Worm (Caenorhabditis elegans): ENCODE measurements around the gene bus-12.

- TF ChIP-seq flh-1 (GFP tag; optimal IDR thresholded peaks at IDR 0.05) (no peak), nhr-28 (tag; optimal IDR thresholded peaks at IDR 0.05) (no peak), pha-4 (tag; optimal IDR thresholded peaks at IDR 0.05) (no peak), mab-5 (tag; optimal IDR thresholded peaks at IDR 0.05) (no peak)
Observed at ce11 chrIV:13240842-13241143, 15.2 kb upstream of the bus-12 start, which contains the start of gene lin-54.

All from whole organism, mixed stage, embryonic.